Worm (Caenorhabditis elegans): Measurements from ENCODE around the gene F21D9.11.

DNA sequence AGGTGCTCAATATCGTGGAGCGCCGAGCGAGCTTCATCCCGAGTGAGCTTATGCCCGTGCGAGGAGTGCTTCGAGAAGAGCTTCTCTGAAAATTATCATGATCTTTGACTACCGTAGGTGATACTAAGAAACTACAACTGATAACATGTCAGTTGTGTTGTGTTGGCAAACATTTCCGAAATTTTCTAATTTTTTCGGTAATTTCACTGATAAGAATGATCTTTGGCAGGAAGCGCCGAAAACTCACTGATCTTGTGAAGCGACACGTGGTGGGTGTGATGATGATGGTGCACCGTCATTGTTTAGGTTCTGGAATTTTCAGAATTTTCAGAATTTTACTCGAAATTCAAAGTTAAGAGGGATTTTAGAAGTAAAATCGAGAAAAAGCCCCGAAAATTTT lies 48.6 kb upstream of the F21D9.11 start, which contains the start of gene Y39B6A.1:
- TF ChIP-seq ceh-14 (tag; optimal IDR thresholded peaks at IDR 0.05) (no peak), dmd-4 (tag; optimal IDR thresholded peaks at IDR 0.05; ENCODE audit: borderline replicate concordance) (no peak), rnt-1 (tag; optimal IDR thresholded peaks at IDR 0.05) (no peak), hlh-13 (GFP tag; optimal IDR thresholded peaks at IDR 0.05) (no peak), unc-3 (GFP tag; conservative IDR thresholded peaks at IDR 0.05) (no peak), unc-3 (tag; optimal IDR thresholded peaks at IDR 0.05) (no peak), ceh-6 (GFP tag; optimal IDR thresholded peaks at IDR 0.05) (no peak), pag-3 (tag; optimal IDR thresholded peaks at IDR 0.05; ENCODE audit: borderline replicate concordance) (no peak)
